Worm (Caenorhabditis elegans): ENCODE results near the gene dyci-1.
A peak's percentile ranks its signal among the peaks of the same experiment; 100 is the strongest.

The dyci-1 gene

ce11 chrIV:6824622-6825021 is 39.5 kb upstream of the dyci-1 start, which contains the start of gene H20E11.3:
Gene H20E11.3 (plus strand): TSS chrIV:6824816.
- TF ChIP-seq C34F6.9 (tag; optimal IDR thresholded peaks at IDR 0.05) (no peak), fos-1 (tag; optimal IDR thresholded peaks at IDR 0.05) (peak; percentile 49), skn-1 (tag; optimal IDR thresholded peaks at IDR 0.05) (peak; percentile 85)

ce11 chrIV:6822406-6822805 is 37.3 kb upstream of the dyci-1 start, which contains the start of gene C17H12.6:
Gene C17H12.6 (minus strand): TSS chrIV:6822506.
- TF ChIP-seq fos-1 (tag; optimal IDR thresholded peaks at IDR 0.05) (no peak), sem-4 (tag; optimal IDR thresholded peaks at IDR 0.05) (no peak), lin-11 (tag; optimal IDR thresholded peaks at IDR 0.05) (no peak)

DNA sequence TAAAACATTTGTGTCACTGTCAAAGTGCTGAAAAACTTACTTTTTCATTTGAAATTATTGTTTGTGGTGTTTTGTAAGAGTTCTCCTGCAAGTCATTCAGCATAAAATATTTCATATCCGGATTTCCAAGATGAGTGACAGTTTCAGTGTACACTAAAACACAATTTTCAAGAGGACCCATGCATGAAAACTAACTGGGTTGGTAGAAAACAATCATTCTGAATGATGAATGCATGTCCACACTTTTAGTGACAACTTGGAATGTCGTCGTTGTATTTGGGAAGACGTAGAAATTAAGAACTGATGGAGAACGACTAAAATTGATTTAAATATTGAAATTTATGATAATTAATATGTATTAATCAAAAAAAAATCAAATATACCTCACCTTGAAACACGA is 36.6 kb upstream of the dyci-1 start:
- TF ChIP-seq lsy-2 (tag; optimal IDR thresholded peaks at IDR 0.05) (no peak), lin-11 (tag; optimal IDR thresholded peaks at IDR 0.05) (no peak), lin-39 (tag; optimal IDR thresholded peaks at IDR 0.05) (no peak), C34F6.9 (tag; optimal IDR thresholded peaks at IDR 0.05) (no peak), alr-1 (tag; optimal IDR thresholded peaks at IDR 0.05) (no peak), nhr-23 (tag; optimal IDR thresholded peaks at IDR 0.05) (no peak), ztf-4 (tag; optimal IDR thresholded peaks at IDR 0.05) (no peak), lin-13 (GFP tag; optimal IDR thresholded peaks at IDR 0.05) (no peak), nhr-6 (tag; optimal IDR thresholded peaks at IDR 0.05) (no peak), nhr-10 (tag; optimal IDR thresholded peaks at IDR 0.05) (no peak), nhr-21 (tag; optimal IDR thresholded peaks at IDR 0.05) (no peak), aly-2 (tag; optimal IDR thresholded peaks at IDR 0.05) (no peak), R02D3.7 (tag; optimal IDR thresholded peaks at IDR 0.05) (no peak), ama-1 (optimal IDR thresholded peaks at IDR 0.05) (no peak), sma-9 (GFP tag; optimal IDR thresholded peaks at IDR 0.05) (no peak), sma-9 (tag; optimal IDR thresholded peaks at IDR 0.05) (no peak), gmeb-1 (tag; optimal IDR thresholded peaks at IDR 0.05) (no peak), Y55F3AM.14 (GFP tag; optimal IDR thresholded peaks at IDR 0.05) (no peak), blmp-1 (tag; optimal IDR thresholded peaks at IDR 0.05; ENCODE audit: insufficient read depth) (no peak)

DNA sequence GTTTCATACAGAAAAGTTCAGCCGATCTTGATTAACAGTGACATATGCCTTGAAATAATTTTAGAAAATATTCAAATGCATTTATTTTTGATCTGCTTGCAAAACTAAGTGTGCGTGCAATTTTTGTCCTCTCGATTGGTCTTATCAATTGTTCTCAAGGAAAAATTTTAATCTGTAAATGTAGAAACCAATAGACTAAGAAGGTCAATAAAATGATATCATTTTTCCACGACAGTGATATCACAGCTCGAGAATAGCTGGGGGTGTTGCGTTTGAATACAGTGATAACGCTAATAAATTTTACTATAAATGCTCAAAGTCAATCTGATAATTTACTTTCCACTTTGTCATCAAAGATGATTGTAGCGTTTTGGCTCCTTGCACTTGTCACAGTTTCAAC is 33.3 kb upstream of the dyci-1 start, which contains the start of gene C17H12.8:
Gene C17H12.8 (plus strand): TSS at position 335 of the 400 bp plus-strand sequence.
- TF ChIP-seq unc-62 (GFP tag; optimal IDR thresholded peaks at IDR 0.05) (no peak), elt-1 (tag; optimal IDR thresholded peaks at IDR 0.05) (no peak), ztf-1 (GFP tag; conservative IDR thresholded peaks at IDR 0.05) (no peak), sma-9 (GFP tag; optimal IDR thresholded peaks at IDR 0.05) (peak; percentile 48), sma-9 (tag; optimal IDR thresholded peaks at IDR 0.05) (no peak), fos-1 (tag; optimal IDR thresholded peaks at IDR 0.05) (peak; percentile 73), skn-1 (tag; optimal IDR thresholded peaks at IDR 0.05) (no peak), elt-3 (tag; optimal IDR thresholded peaks at IDR 0.05) (no peak), zag-1 (tag; optimal IDR thresholded peaks at IDR 0.05) (no peak)

ce11 chrIV:6817554-6817953 is 32.5 kb upstream of the dyci-1 start, which contains the start of gene C17H12.5:
Gene C17H12.5 (minus strand): TSS chrIV:6817654.
- TF ChIP-seq unc-55 (GFP tag; optimal IDR thresholded peaks at IDR 0.05) (no peak), C34F6.9 (tag; optimal IDR thresholded peaks at IDR 0.05) (no peak), ztf-11 (tag; optimal IDR thresholded peaks at IDR 0.05) (no peak), nhr-11 (tag; optimal IDR thresholded peaks at IDR 0.05) (no peak), nhr-21 (tag; optimal IDR thresholded peaks at IDR 0.05) (no peak)

DNA sequence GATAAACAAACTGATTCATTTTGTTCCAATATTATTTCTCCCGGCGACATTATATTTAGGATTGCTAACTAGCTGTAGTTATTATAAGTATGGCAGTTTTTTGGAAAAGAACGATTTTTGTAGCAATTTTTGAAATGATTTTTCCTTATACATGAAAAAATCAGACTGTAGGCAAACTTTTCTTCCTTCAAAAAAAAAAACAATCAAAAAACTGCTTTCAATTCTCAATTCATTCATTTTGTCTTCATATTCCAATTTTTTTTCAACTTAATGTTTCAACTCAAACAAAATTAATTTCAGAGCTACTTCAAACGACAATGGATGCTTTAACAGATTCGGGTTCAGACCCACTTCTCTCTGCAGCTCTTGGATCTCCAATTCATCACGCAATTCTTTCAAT is 26.7 kb upstream of the dyci-1 start, which contains the start of gene ceh-48:
Gene ceh-48 (plus strand): TSS at position 301 of the 400 bp plus-strand sequence.
- TF ChIP-seq zag-1 (tag; optimal IDR thresholded peaks at IDR 0.05), result no peak
- TF ChIP-seq gmeb-1 (tag; optimal IDR thresholded peaks at IDR 0.05), result no peak
- no peak for TF ChIP-seq mdl-1 (tag; optimal IDR thresholded peaks at IDR 0.05)
- no peak for TF ChIP-seq dmd-4 (tag; optimal IDR thresholded peaks at IDR 0.05)

Measured in whole organism, L2 larva.